Fruit fly (Drosophila melanogaster) whole organism, pupa: Measurements from ENCODE around the gene CG13924.

Experiments used
- CG12605 ChIP-seq: fragments of 200-800 bp; sonication (Bioruptor generic); IDR thresholded peaks from 2 replicates; pipeline ENCODE4 v1.3.6; 2022; ENCODE audit warnings: missing biosample characterization, missing genetic modification characterization
- CG32121 ChIP-seq: fragments of 200-800 bp; sonication (Bioruptor generic); IDR thresholded peaks from 2 replicates; pipeline ENCODE4 v1.3.6; 2022; ENCODE audit warnings: missing biosample characterization, missing genetic modification characterization
- CG34367 ChIP-seq: fragments of 200-800 bp; sonication (Bioruptor generic); optimal IDR thresholded peaks from 2 replicates; lab custom pipeline; 2018; ENCODE audit warnings: missing biosample characterization, mild to moderate bottlenecking, missing genetic modification characterization
- D1 ChIP-seq: fragments of 200-800 bp; sonication (Bioruptor generic); optimal IDR thresholded peaks from 2 replicates; lab custom pipeline; 2018; ENCODE audit warnings: missing biosample characterization, mild to moderate bottlenecking, missing genetic modification characterization, moderate library complexity
- Pif1A ChIP-seq: fragments of 200-800 bp; sonication (Bioruptor generic); optimal IDR thresholded peaks from 3 replicates; lab custom pipeline; 2016; ENCODE audit warnings: missing biosample characterization, missing genetic modification characterization
- Snoo ChIP-seq: fragments of 200-800 bp; sonication (Bioruptor generic); optimal IDR thresholded peaks from 3 replicates; lab custom pipeline; 2017; ENCODE audit warnings: missing biosample characterization, mild to moderate bottlenecking, missing genetic modification characterization, inconsistent platforms
- fd96Ca ChIP-seq: fragments of 200-800 bp; sonication (Bioruptor generic); IDR thresholded peaks from 3 replicates; pipeline ENCODE4 v1.3.6; 2022; ENCODE audit warnings: missing biosample characterization, missing genetic modification characterization
- gl ChIP-seq: fragments of 200-800 bp; sonication (Bioruptor generic); optimal IDR thresholded peaks from 2 replicates; lab custom pipeline; 2018; ENCODE audit warnings: missing biosample characterization, mild to moderate bottlenecking, missing genetic modification characterization

- TF ChIP-seq CG12605: no peak
- TF ChIP-seq Pif1A: no peak
- TF ChIP-seq gl (tag; lab: Kevin White, UChicago): no peak
- TF ChIP-seq CG32121 (GFP tag; lab: Robert Waterston, UW): no peak
- no peak for TF ChIP-seq Snoo (tag; lab: Kevin White, UChicago)
- TF ChIP-seq fd96Ca (GFP tag; lab: Robert Waterston, UW): no peak
- TF ChIP-seq CG34367: no peak
- no peak for TF ChIP-seq D1 (tag; lab: Kevin White, UChicago)
These were observed 14.8 kb downstream of the CG13924 start, which contains the start of gene Aprt for dm6 chr3L:1884652-1885051.
